Worm (Caenorhabditis elegans): ENCODE data around the gene Y47D7A.2.

Y47D7A.2 gene

ce11 chrV:4374625-4375024 is 45.4 kb upstream of the Y47D7A.2 start, which contains the start of gene neg-1:
Gene neg-1 (minus strand): TSS chrV:4374874.
- TF ChIP-seq flh-1 (GFP tag; optimal IDR thresholded peaks at IDR 0.05) (no peak), sptf-1 (tag; optimal IDR thresholded peaks at IDR 0.05) (no peak), snpc-4 (tag; optimal IDR thresholded peaks at IDR 0.05) (no peak)

- no peak for TF ChIP-seq elt-3 (tag; optimal IDR thresholded peaks at IDR 0.05)
- no peak for TF ChIP-seq bed-3 (GFP tag; optimal IDR thresholded peaks at IDR 0.05)
- no peak for TF ChIP-seq mls-2 (tag; optimal IDR thresholded peaks at IDR 0.05)
- TF ChIP-seq pha-4 (tag; optimal IDR thresholded peaks at IDR 0.05): no peak
- TF ChIP-seq zip-8 (tag; optimal IDR thresholded peaks at IDR 0.05): no peak
- no peak for TF ChIP-seq elt-1 (tag; optimal IDR thresholded peaks at IDR 0.05; ENCODE audit: borderline replicate concordance, insufficient read depth)
- TF ChIP-seq nhr-76 (tag; optimal IDR thresholded peaks at IDR 0.05): no peak
- TF ChIP-seq nhr-12 (tag; optimal IDR thresholded peaks at IDR 0.05): no peak
- TF ChIP-seq cnd-1 (tag; optimal IDR thresholded peaks at IDR 0.05): no peak
- no peak for TF ChIP-seq unc-120 (tag; optimal IDR thresholded peaks at IDR 0.05; ENCODE audit: poor library complexity, severe bottlenecking)
Measured at ce11 chrV:4375807-4376564, 44.1 kb upstream of the Y47D7A.2 start, which contains the start of gene F32D1.7. Gene F32D1.7 (minus strand): TSS chrV:4376173.

DNA sequence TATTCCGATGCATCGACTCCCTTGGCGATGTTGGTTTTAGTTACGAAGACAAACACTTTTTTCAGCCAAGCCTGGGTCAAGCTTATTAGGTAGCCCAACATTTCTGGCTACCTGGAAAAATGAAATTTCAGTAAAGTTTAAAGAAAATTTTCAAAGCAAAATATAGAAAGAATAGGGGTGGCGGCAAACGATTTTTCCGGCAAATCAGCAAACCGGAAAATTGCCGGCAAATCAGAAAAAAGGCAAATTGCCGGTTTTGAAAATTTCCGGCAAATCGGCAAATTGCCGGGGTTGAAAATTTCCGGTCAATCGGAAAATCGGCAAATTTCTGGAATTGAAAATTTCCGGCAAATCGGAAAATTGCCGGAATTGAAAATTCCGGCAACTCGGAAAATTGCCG is 42.5 kb upstream of the Y47D7A.2 start, which contains the start of gene F32D1.8:
Gene F32D1.8, minus strand, starts transcription at position 101 of the 400 bp plus-strand sequence.
- TF ChIP-seq flh-1 (GFP tag; optimal IDR thresholded peaks at IDR 0.05) (no peak), lsy-2 (tag; optimal IDR thresholded peaks at IDR 0.05) (no peak), zip-8 (tag; optimal IDR thresholded peaks at IDR 0.05) (no peak), unc-39 (tag; optimal IDR thresholded peaks at IDR 0.05) (no peak), nhr-237 (tag; optimal IDR thresholded peaks at IDR 0.05) (no peak), bed-3 (GFP tag; optimal IDR thresholded peaks at IDR 0.05) (no peak), ceh-39 (tag; optimal IDR thresholded peaks at IDR 0.05) (no peak), nhr-2 (tag; optimal IDR thresholded peaks at IDR 0.05) (no peak), lin-13 (tag; optimal IDR thresholded peaks at IDR 0.05) (no peak)

DNA sequence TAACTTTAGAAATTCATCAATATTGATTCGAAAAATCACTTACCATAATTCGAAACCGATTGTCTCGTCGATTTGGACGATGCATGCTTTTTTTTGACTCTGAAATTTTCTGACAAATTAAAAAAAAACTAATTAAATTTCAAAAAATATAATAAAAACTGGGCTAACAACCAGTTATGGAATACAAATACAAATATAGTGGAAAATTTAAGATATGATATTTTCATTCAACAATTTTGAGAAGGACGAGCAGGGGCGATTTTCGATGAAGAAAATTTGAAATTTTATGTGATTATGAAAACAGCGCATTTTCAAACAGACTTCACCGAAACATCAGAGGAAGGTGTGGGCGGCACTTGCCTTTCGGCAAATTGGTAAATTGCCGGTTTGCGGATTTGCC is 37.8 kb upstream of the Y47D7A.2 start, which contains the start of gene F13A2.1:
Gene F13A2.1, minus strand, starts transcription at position 101 of the 400 bp plus-strand sequence.
- no peak for TF ChIP-seq ztf-11 (tag; optimal IDR thresholded peaks at IDR 0.05)
- no peak for TF ChIP-seq ceh-43 (GFP tag; optimal IDR thresholded peaks at IDR 0.05)
- TF ChIP-seq nhr-2 (tag; optimal IDR thresholded peaks at IDR 0.05): no peak
- TF ChIP-seq unc-120 (tag; optimal IDR thresholded peaks at IDR 0.05; ENCODE audit: poor library complexity, severe bottlenecking): no peak
- TF ChIP-seq ceh-39 (tag; optimal IDR thresholded peaks at IDR 0.05): no peak
- no peak for TF ChIP-seq nhr-237 (tag; optimal IDR thresholded peaks at IDR 0.05)
- TF ChIP-seq bed-3 (GFP tag; optimal IDR thresholded peaks at IDR 0.05): no peak
- TF ChIP-seq ceh-83 (GFP tag; optimal IDR thresholded peaks at IDR 0.05): no peak
- TF ChIP-seq elt-1 (tag; optimal IDR thresholded peaks at IDR 0.05; ENCODE audit: borderline replicate concordance, insufficient read depth): no peak
- TF ChIP-seq mep-1 (tag; optimal IDR thresholded peaks at IDR 0.05): no peak
- TF ChIP-seq lin-13 (tag; optimal IDR thresholded peaks at IDR 0.05): no peak
- no peak for TF ChIP-seq drap-1 (GFP tag; optimal IDR thresholded peaks at IDR 0.05)
- no peak for TF ChIP-seq elt-3 (tag; optimal IDR thresholded peaks at IDR 0.05)
- TF ChIP-seq nhr-76 (tag; optimal IDR thresholded peaks at IDR 0.05): no peak

- TF ChIP-seq snpc-4 (tag; optimal IDR thresholded peaks at IDR 0.05) (no peak), nhr-237 (tag; optimal IDR thresholded peaks at IDR 0.05) (no peak), nhr-76 (tag; optimal IDR thresholded peaks at IDR 0.05) (no peak), ham-2 (GFP tag; optimal IDR thresholded peaks at IDR 0.05) (no peak), ceh-39 (tag; optimal IDR thresholded peaks at IDR 0.05) (no peak), lsy-2 (tag; optimal IDR thresholded peaks at IDR 0.05) (no peak), hlh-1 (tag; optimal IDR thresholded peaks at IDR 0.05) (no peak), blmp-1 (tag; optimal IDR thresholded peaks at IDR 0.05) (no peak), ces-1 (GFP tag; optimal IDR thresholded peaks at IDR 0.05) (no peak), elt-3 (tag; optimal IDR thresholded peaks at IDR 0.05) (no peak), elt-1 (tag; optimal IDR thresholded peaks at IDR 0.05; ENCODE audit: borderline replicate concordance, insufficient read depth) (no peak), M03D4.4 (tag; optimal IDR thresholded peaks at IDR 0.05) (no peak), sptf-1 (tag; optimal IDR thresholded peaks at IDR 0.05) (no peak), lin-13 (tag; optimal IDR thresholded peaks at IDR 0.05) (no peak)
Measured at ce11 chrV:4384482-4384881, 35.6 kb upstream of the Y47D7A.2 start, which contains the start of gene F13A2.2. Gene F13A2.2 (minus strand): TSS chrV:4384582.
